Fruit fly (Drosophila melanogaster) whole organism, embryonic: Measurements from ENCODE around the gene Msh6.

Source experiments
- Ada2b ChIP-seq: fragments of 200-800 bp; sonication (Bioruptor generic); IDR thresholded peaks from 2 replicates; pipeline ENCODE4 v1.3.6; 2022; ENCODE audit warnings: missing biosample characterization, missing genetic modification characterization
- Aef1 ChIP-seq: fragments of 200-800 bp; sonication (Bioruptor generic); IDR thresholded peaks from 3 replicates; pipeline ENCODE4 v1.3.6; 2022; ENCODE audit warnings: missing biosample characterization, missing genetic modification characterization
- B-H1 ChIP-seq: fragments of 200-800 bp; sonication (Bioruptor generic); IDR thresholded peaks from 3 replicates; pipeline ENCODE4 v1.3.6; 2022; ENCODE audit warnings: missing biosample characterization, missing genetic modification characterization
- CG10274 ChIP-seq: fragments of 200-800 bp; sonication (Bioruptor generic); optimal IDR thresholded peaks from 3 replicates; lab custom pipeline; 2017; ENCODE audit warnings: missing biosample characterization, mild to moderate bottlenecking, missing genetic modification characterization
- CG10431 ChIP-seq: fragments of 200-800 bp; sonication (Bioruptor generic); optimal IDR thresholded peaks from 3 replicates; lab custom pipeline; 2018; ENCODE audit warnings: missing biosample characterization, mild to moderate bottlenecking, missing genetic modification characterization
- CG11398 ChIP-seq: fragments of 200-800 bp; sonication (Bioruptor generic); optimal IDR thresholded peaks from 2 replicates; lab custom pipeline; 2016; ENCODE audit warnings: missing biosample characterization, missing genetic modification characterization
- CG11504 ChIP-seq: fragments of 200-800 bp; sonication (Bioruptor generic); optimal IDR thresholded peaks from 3 replicates; lab custom pipeline; 2019; ENCODE audit warnings: missing biosample characterization, mild to moderate bottlenecking, missing genetic modification characterization, moderate library complexity
- CG12071 ChIP-seq: fragments of 200-800 bp; sonication (Bioruptor generic); optimal IDR thresholded peaks from 3 replicates; lab custom pipeline; 2018; ENCODE audit warnings: missing biosample characterization, mild to moderate bottlenecking, missing genetic modification characterization
- CG12219 ChIP-seq: fragments of 200-800 bp; sonication (Bioruptor generic); optimal IDR thresholded peaks from 3 replicates; lab custom pipeline; 2018; ENCODE audit warnings: missing biosample characterization, mild to moderate bottlenecking, missing genetic modification characterization
- CG13123 ChIP-seq: fragments of 200-800 bp; sonication (Bioruptor generic); optimal IDR thresholded peaks from 2 replicates; lab custom pipeline; 2016; ENCODE audit warnings: missing biosample characterization, missing genetic modification characterization
- CG14710 ChIP-seq: fragments of 200-800 bp; sonication (Bioruptor generic); optimal IDR thresholded peaks from 3 replicates; lab custom pipeline; 2019; ENCODE audit warnings: missing biosample characterization, mild to moderate bottlenecking, missing genetic modification characterization, moderate library complexity
- CG15011 ChIP-seq: fragments of 200-800 bp; sonication (Bioruptor generic); optimal IDR thresholded peaks from 3 replicates; lab custom pipeline; 2018; ENCODE audit warnings: missing biosample characterization, mild to moderate bottlenecking, missing genetic modification characterization
- CG15269 ChIP-seq: fragments of 200-800 bp; sonication (Bioruptor generic); optimal IDR thresholded peaks from 2 replicates; lab custom pipeline; 2018; ENCODE audit warnings: missing biosample characterization, mild to moderate bottlenecking, missing genetic modification characterization, moderate library complexity
- CG30403 ChIP-seq: fragments of 200-800 bp; sonication (Bioruptor generic); optimal IDR thresholded peaks from 3 replicates; lab custom pipeline; 2016; ENCODE audit warnings: missing biosample characterization, missing genetic modification characterization
- CG34224 ChIP-seq: fragments of 200-800 bp; sonication (Bioruptor generic); IDR thresholded peaks from 3 replicates; pipeline ENCODE4 v1.3.6; 2022; ENCODE audit warnings: missing biosample characterization, missing genetic modification characterization; ENCODE audit not compliant: partially characterized antibody
- CG34422 ChIP-seq: fragments of 200-800 bp; sonication (Bioruptor generic); IDR thresholded peaks from 3 replicates; pipeline ENCODE4 v1.3.6; 2022; ENCODE audit warnings: missing biosample characterization, missing genetic modification characterization
- CG4328 ChIP-seq: fragments of 200-800 bp; sonication (Bioruptor generic); optimal IDR thresholded peaks from 3 replicates; lab custom pipeline; 2017; ENCODE audit warnings: missing biosample characterization, missing genetic modification reagents, missing genetic modification characterization
- CG4730 ChIP-seq: fragments of 200-800 bp; sonication (Bioruptor generic); IDR thresholded peaks from 2 replicates; pipeline ENCODE4 v1.3.6; 2022; ENCODE audit warnings: missing biosample characterization, missing genetic modification characterization
- CG6791 ChIP-seq: fragments of 200-800 bp; sonication (Bioruptor generic); IDR thresholded peaks from 3 replicates; pipeline ENCODE4 v1.3.6; 2022; ENCODE audit warnings: missing biosample characterization, missing genetic modification characterization; ENCODE audit not compliant: partially characterized antibody
- CG6854 ChIP-seq: fragments of 200-800 bp; sonication (Bioruptor generic); optimal IDR thresholded peaks from 3 replicates; lab custom pipeline; 2017; ENCODE audit warnings: missing biosample characterization, mild to moderate bottlenecking, missing genetic modification characterization
- CG7987 ChIP-seq: fragments of 200-800 bp; sonication (Bioruptor generic); optimal IDR thresholded peaks from 2 replicates; lab custom pipeline; 2018; ENCODE audit warnings: missing biosample characterization, mild to moderate bottlenecking, missing genetic modification characterization, moderate library complexity
- CG8089 ChIP-seq: fragments of 200-800 bp; sonication (Bioruptor generic); optimal IDR thresholded peaks from 3 replicates; lab custom pipeline; 2016; ENCODE audit warnings: missing biosample characterization, missing genetic modification characterization
- Camta ChIP-seq: fragments of 200-800 bp; sonication (Bioruptor generic); optimal IDR thresholded peaks from 2 replicates; lab custom pipeline; 2016; ENCODE audit warnings: missing biosample characterization, missing genetic modification characterization
- Chrac-16 ChIP-seq: fragments of 200-800 bp; sonication (Bioruptor generic); optimal IDR thresholded peaks from 3 replicates; lab custom pipeline; 2016; ENCODE audit warnings: missing biosample characterization, missing genetic modification characterization
- Dll ChIP-seq: fragments of 200-800 bp; sonication (Bioruptor generic); IDR thresholded peaks from 4 replicates; pipeline ENCODE4 v1.3.6; 2022; ENCODE audit warnings: missing biosample characterization, missing genetic modification characterization; ENCODE audit not compliant: partially characterized antibody
- Doc2 ChIP-seq: fragments of 200-800 bp; sonication (Bioruptor generic); IDR thresholded peaks from 2 replicates; pipeline ENCODE4 v1.3.6; 2022; ENCODE audit warnings: missing biosample characterization, missing genetic modification characterization
- HLH4C ChIP-seq: fragments of 200-800 bp; sonication (Bioruptor generic); IDR thresholded peaks from 3 replicates; pipeline ENCODE4 v1.3.6; 2022; ENCODE audit warnings: missing biosample characterization, missing genetic modification characterization; ENCODE audit not compliant: partially characterized antibody
- Max ChIP-seq: fragments of 200-800 bp; sonication (Bioruptor generic); optimal IDR thresholded peaks from 2 replicates; lab custom pipeline; 2016; ENCODE audit warnings: missing biosample characterization, mild to moderate bottlenecking, missing genetic modification characterization
- NFAT ChIP-seq: fragments of 200-800 bp; sonication (Bioruptor generic); IDR thresholded peaks from 2 replicates; pipeline ENCODE4 v1.3.6; 2022; ENCODE audit warnings: missing biosample characterization, missing genetic modification characterization
- Scr ChIP-seq: fragments of 200-800 bp; sonication (Bioruptor generic); IDR thresholded peaks from 2 replicates; pipeline ENCODE4 v1.3.6; 2022; ENCODE audit warnings: missing biosample characterization, missing genetic modification characterization; ENCODE audit not compliant: partially characterized antibody
- Taf1 ChIP-seq: fragments of 200-800 bp; sonication (Bioruptor generic); IDR thresholded peaks from 2 replicates; pipeline ENCODE4 v1.3.6; 2022; ENCODE audit warnings: missing biosample characterization, missing genetic modification characterization
- Xrp1 ChIP-seq: fragments of 200-800 bp; sonication (Bioruptor generic); IDR thresholded peaks from 2 replicates; pipeline ENCODE4 v1.3.6; 2022; ENCODE audit warnings: missing biosample characterization, missing genetic modification characterization
- ap ChIP-seq: fragments of 200-800 bp; sonication (Bioruptor generic); IDR thresholded peaks from 2 replicates; pipeline ENCODE4 v1.3.6; 2022; ENCODE audit warnings: missing biosample characterization, missing genetic modification characterization
- ash1 ChIP-seq: fragments of 200-800 bp; sonication (Bioruptor generic); optimal IDR thresholded peaks from 2 replicates; lab custom pipeline; 2018; ENCODE audit warnings: missing biosample characterization, mild to moderate bottlenecking, missing genetic modification characterization
- ato ChIP-seq: fragments of 200-800 bp; sonication (Bioruptor generic); IDR thresholded peaks from 2 replicates; pipeline ENCODE4 v1.3.6; 2022; ENCODE audit warnings: missing biosample characterization, missing genetic modification characterization; ENCODE audit not compliant: partially characterized antibody
- bcd ChIP-seq: fragments of 200-800 bp; sonication (Bioruptor generic); optimal IDR thresholded peaks from 2 replicates; lab custom pipeline; 2017; ENCODE audit warnings: missing biosample characterization, mild to moderate bottlenecking, missing genetic modification characterization
- chm ChIP-seq: fragments of 200-800 bp; sonication (Bioruptor generic); IDR thresholded peaks from 2 replicates; pipeline ENCODE4 v1.3.6; 2022; ENCODE audit warnings: missing biosample characterization, missing genetic modification characterization
- dm ChIP-seq: fragments of 200-800 bp; sonication (Bioruptor generic); optimal IDR thresholded peaks from 3 replicates; lab custom pipeline; 2016; ENCODE audit warnings: missing biosample characterization, missing genetic modification characterization
- fd96Cb ChIP-seq: fragments of 200-800 bp; sonication (Bioruptor generic); optimal IDR thresholded peaks from 2 replicates; lab custom pipeline; 2018; ENCODE audit warnings: missing biosample characterization, mild to moderate bottlenecking, missing genetic modification characterization, moderate library complexity
- gt ChIP-seq: fragments of 200-800 bp; sonication (Bioruptor generic); IDR thresholded peaks from 2 replicates; pipeline ENCODE4 v1.3.6; 2022; ENCODE audit warnings: missing biosample characterization, missing genetic modification characterization
- hbn ChIP-seq: fragments of 200-800 bp; sonication (Bioruptor generic); IDR thresholded peaks from 2 replicates; pipeline ENCODE4 v1.3.6; 2022; ENCODE audit warnings: missing biosample characterization, missing genetic modification characterization; ENCODE audit not compliant: partially characterized antibody
- knrl ChIP-seq: fragments of 200-800 bp; sonication (Bioruptor generic); IDR thresholded peaks from 3 replicates; pipeline ENCODE4 v1.3.6; 2022; ENCODE audit warnings: missing biosample characterization, missing genetic modification characterization; ENCODE audit not compliant: partially characterized antibody
- lola ChIP-seq, 3 experiments: fragments of >200 bp in 2 of 3; fragments of 200-800 bp in 1 of 3; sonication (Bioruptor generic) in 1 of 3; optimal IDR thresholded peaks; 2 replicates each; lab custom pipeline; 2017 to 2019; ENCODE audit warnings: missing biosample characterization in 3 of 3, missing genetic modification characterization in 3 of 3, mild to moderate bottlenecking in 1 of 3, moderate library complexity in 1 of 3
- mam ChIP-seq: fragments of 200-800 bp; sonication (Bioruptor generic); optimal IDR thresholded peaks from 3 replicates; lab custom pipeline; 2016; ENCODE audit warnings: missing biosample characterization, missing genetic modification characterization
- mld ChIP-seq: fragments of 200-800 bp; sonication (Bioruptor generic); IDR thresholded peaks from 3 replicates; pipeline ENCODE4 v1.3.6; 2022; ENCODE audit warnings: missing biosample characterization, missing genetic modification characterization; ENCODE audit not compliant: partially characterized antibody
- prd ChIP-seq, 3 experiments: fragments of >200 bp in 2 of 3; fragments of 200-800 bp in 1 of 3; sonication (Bioruptor generic) in 1 of 3; optimal IDR thresholded peaks in 2 of 3; IDR thresholded peaks in 1 of 3; 2 replicates in 2 of 3; 3 replicates in 1 of 3; pipeline versions ENCODE4 v1.3.6 to Lab custom; 2017 to 2022; ENCODE audit warnings: missing biosample characterization in 1 of 3, missing genetic modification characterization in 1 of 3
- pzg ChIP-seq: fragments of 200-800 bp; sonication (Bioruptor generic); optimal IDR thresholded peaks from 3 replicates; lab custom pipeline; 2018; ENCODE audit warnings: missing biosample characterization, mild to moderate bottlenecking, missing genetic modification characterization, moderate library complexity
- so ChIP-seq: fragments of 200-800 bp; sonication (Bioruptor generic); IDR thresholded peaks from 3 replicates; pipeline ENCODE4 v1.3.6; 2022; ENCODE audit warnings: missing biosample characterization, missing genetic modification characterization
- sqz ChIP-seq: fragments of 200-800 bp; sonication (Bioruptor generic); optimal IDR thresholded peaks from 3 replicates; lab custom pipeline; 2018; ENCODE audit warnings: missing biosample characterization, mild to moderate bottlenecking, missing genetic modification characterization
- trem ChIP-seq: fragments of 200-800 bp; optimal IDR thresholded peaks from 3 replicates; lab custom pipeline; 2019; ENCODE audit warnings: missing biosample characterization, mild to moderate bottlenecking, missing genetic modification characterization, moderate library complexity

Msh6 gene

dm6 chr3L:15116536-15116935, 41.8 kb downstream of the Msh6 start, which contains the start of gene Cep135 (continued):
- TF ChIP-seq Ada2b (GFP tag; lab: Robert Waterston, UW) (no peak), Max (GFP tag; lab: Kevin White, UChicago) (no peak), Aef1 (GFP tag; lab: Robert Waterston, UW) (no peak), trem (tag; lab: Kevin White, UChicago) (peak; percentile 71), fd96Cb (tag; lab: Kevin White, UChicago) (no peak), Taf1 (no peak), sqz (no peak), CG10274 (no peak), CG10431 (GFP tag; lab: Kevin White, UChicago) (no peak), CG12219 (no peak), CG11504 (tag; lab: Kevin White, UChicago) (no peak), B-H1 (no peak), CG4328 (GFP tag; lab: Kevin White, UChicago) (no peak), hbn (GFP tag; lab: Robert Waterston, UW) (peak; percentile 89), CG6791 (GFP tag; lab: Robert Waterston, UW) (peak; percentile 90), ap (no peak), bcd (GFP tag; lab: Kevin White, UChicago) (no peak), ato (peak; percentile 92), gt (GFP tag; lab: Robert Waterston, UW) (no peak), dm (GFP tag; lab: Kevin White, UChicago) (no peak), ash1 (GFP tag; lab: Kevin White, UChicago) (no peak), mld (GFP tag; lab: Robert Waterston, UW) (peak; percentile 93), knrl (peak; percentile 68; the same call in 2 of the 3 replicates), CG15011 (GFP tag; lab: Kevin White, UChicago) (no peak), CG11398 (no peak), CG13123 (GFP tag; lab: Kevin White, UChicago) (no peak), CG4730 (GFP tag; lab: Robert Waterston, UW) (no peak), Xrp1 (no peak), CG34224 (GFP tag; lab: Robert Waterston, UW) (peak; percentile 95), CG14710 (tag; lab: Kevin White, UChicago) (peak; percentile 54), Scr (GFP tag; lab: Robert Waterston, UW) (peak; percentile 82), chm (GFP tag; lab: Robert Waterston, UW) (no peak), CG15269 (tag; lab: Kevin White, UChicago) (no peak), Doc2 (no peak), Dll (peak; percentile 92), CG6854 (GFP tag; lab: Kevin White, UChicago) (no peak), CG12071 (GFP tag; lab: Kevin White, UChicago) (no peak), NFAT (GFP tag; lab: Robert Waterston, UW) (no peak), so (GFP tag; lab: Robert Waterston, UW) (no peak), CG30403 (no peak), mam (no peak), CG8089 (no peak), pzg (GFP tag; lab: Kevin White, UChicago) (peak; percentile 71), CG34422 (no peak), Chrac-16 (GFP tag; lab: Kevin White, UChicago) (no peak), HLH4C (GFP tag; lab: Robert Waterston, UW) (peak; percentile 96), lola (GFP tag; optimal IDR thresholded peaks at IDR 0.05; lab: Kevin White, UChicago) (no peak), prd (optimal IDR thresholded peaks at IDR 0.05; lab: Kevin White, UChicago) (no peak), prd (GFP tag; IDR thresholded peaks at IDR 0.05; lab: Robert Waterston, UW) (no peak), CG7987 (GFP tag; lab: Kevin White, UChicago) (no peak), Camta (no peak)
